Fruit fly (Drosophila melanogaster) whole organism, embryonic: Measurements from ENCODE around the gene mus302.

Experiments used
- Awh ChIP-seq: fragments of 200-800 bp; sonication (Bioruptor generic); IDR thresholded peaks from 2 replicates; pipeline ENCODE4, ENCODE4 v1.3.6; 2022; ENCODE audit warnings: missing biosample characterization, missing genetic modification characterization
- BtbVII ChIP-seq: fragments of 200-800 bp; sonication (Bioruptor generic); optimal IDR thresholded peaks from 3 replicates; lab custom pipeline; 2017; ENCODE audit warnings: missing biosample characterization, mild to moderate bottlenecking, missing genetic modification characterization
- CG10274 ChIP-seq: fragments of 200-800 bp; sonication (Bioruptor generic); optimal IDR thresholded peaks from 3 replicates; lab custom pipeline; 2017; ENCODE audit warnings: missing biosample characterization, mild to moderate bottlenecking, missing genetic modification characterization
- CG11560 ChIP-seq: fragments of 200-800 bp; sonication (Bioruptor generic); IDR thresholded peaks from 3 replicates; pipeline ENCODE4 v1.3.6; 2022; ENCODE audit warnings: missing biosample characterization, missing genetic modification characterization
- CG11696 ChIP-seq: fragments of 200-800 bp; sonication (Bioruptor generic); IDR thresholded peaks from 2 replicates; pipeline ENCODE4 v1.3.6; 2022; ENCODE audit warnings: missing biosample characterization, missing genetic modification characterization
- CG12236 ChIP-seq: fragments of 200-800 bp; sonication (Bioruptor generic); optimal IDR thresholded peaks from 2 replicates; lab custom pipeline; 2016; ENCODE audit warnings: missing biosample characterization, missing genetic modification characterization
- CG15269 ChIP-seq: fragments of 200-800 bp; sonication (Bioruptor generic); optimal IDR thresholded peaks from 2 replicates; lab custom pipeline; 2018; ENCODE audit warnings: missing biosample characterization, mild to moderate bottlenecking, missing genetic modification characterization, moderate library complexity
- CG1603 ChIP-seq: fragments of 200-800 bp; sonication (Bioruptor generic); optimal IDR thresholded peaks from 2 replicates; lab custom pipeline; 2019; ENCODE audit warnings: missing biosample characterization, mild to moderate bottlenecking, missing genetic modification characterization, moderate library complexity
- CG16815 ChIP-seq: fragments of 200-800 bp; sonication (Bioruptor generic); optimal IDR thresholded peaks from 3 replicates; lab custom pipeline; 2017; ENCODE audit warnings: missing biosample characterization, mild to moderate bottlenecking, missing genetic modification characterization
- CG16863 ChIP-seq: fragments of 200-800 bp; sonication (Bioruptor generic); optimal IDR thresholded peaks from 3 replicates; lab custom pipeline; 2016; ENCODE audit warnings: missing biosample characterization, missing genetic modification characterization
- CG18476 ChIP-seq: fragments of 200-800 bp; sonication (Bioruptor generic); optimal IDR thresholded peaks from 2 replicates; lab custom pipeline; 2016; ENCODE audit warnings: missing biosample characterization, mild to moderate bottlenecking, missing genetic modification characterization
- CG2889 ChIP-seq: fragments of 200-800 bp; sonication (Bioruptor generic); IDR thresholded peaks from 3 replicates; pipeline ENCODE4 v1.3.6; 2022; ENCODE audit warnings: missing biosample characterization, missing genetic modification characterization
- CG30403 ChIP-seq: fragments of 200-800 bp; sonication (Bioruptor generic); optimal IDR thresholded peaks from 3 replicates; lab custom pipeline; 2016; ENCODE audit warnings: missing biosample characterization, missing genetic modification characterization
- CG3281 ChIP-seq: fragments of 200-800 bp; sonication (Bioruptor generic); optimal IDR thresholded peaks from 3 replicates; lab custom pipeline; 2017; ENCODE audit warnings: missing biosample characterization, mild to moderate bottlenecking, missing genetic modification characterization
- CG3847 ChIP-seq: fragments of 200-800 bp; sonication (Bioruptor generic); IDR thresholded peaks from 2 replicates; pipeline ENCODE4 v1.3.6; 2022; ENCODE audit warnings: missing biosample characterization, missing genetic modification characterization
- CG3995 ChIP-seq: fragments of 200-800 bp; sonication (Bioruptor generic); optimal IDR thresholded peaks from 3 replicates; lab custom pipeline; 2016; ENCODE audit warnings: missing biosample characterization, missing genetic modification characterization
- CG7928 ChIP-seq: fragments of 200-800 bp; sonication (Bioruptor generic); optimal IDR thresholded peaks from 2 replicates; lab custom pipeline; 2017; ENCODE audit warnings: missing biosample characterization, mild to moderate bottlenecking, missing genetic modification characterization
- CG8290 ChIP-seq, 3 experiments: fragments of 200-800 bp; sonication (Bioruptor generic); optimal IDR thresholded peaks; 2 replicates each; lab custom pipeline; 2016 to 2019; ENCODE audit warnings: missing biosample characterization in 3 of 3, missing genetic modification characterization in 3 of 3, mild to moderate bottlenecking in 2 of 3, moderate library complexity in 1 of 3
- CG8944 ChIP-seq: fragments of 200-800 bp; sonication (Bioruptor generic); optimal IDR thresholded peaks from 3 replicates; lab custom pipeline; 2016; ENCODE audit warnings: missing biosample characterization, missing genetic modification characterization
- E2f2 ChIP-seq: fragments of 200-800 bp; sonication (Bioruptor generic); IDR thresholded peaks from 2 replicates; pipeline ENCODE4 v1.3.6; 2022; ENCODE audit warnings: missing biosample characterization, missing genetic modification characterization
- Hey ChIP-seq: fragments of 200-800 bp; sonication (Bioruptor generic); optimal IDR thresholded peaks from 3 replicates; lab custom pipeline; 2018; ENCODE audit warnings: missing biosample characterization, mild to moderate bottlenecking, missing genetic modification characterization
- MBD-R2 ChIP-seq: fragments of 200-800 bp; sonication (Bioruptor generic); IDR thresholded peaks from 2 replicates; pipeline ENCODE4 v1.3.6; 2022; ENCODE audit warnings: missing biosample characterization, missing genetic modification characterization
- MESR4 ChIP-seq: fragments of 200-800 bp; sonication (Bioruptor generic); optimal IDR thresholded peaks from 2 replicates; lab custom pipeline; 2018; ENCODE audit warnings: missing biosample characterization, mild to moderate bottlenecking, missing genetic modification characterization, moderate library complexity
- MTF-1 ChIP-seq: fragments of 200-800 bp; sonication (Bioruptor generic); optimal IDR thresholded peaks from 2 replicates; lab custom pipeline; 2018; ENCODE audit warnings: missing biosample characterization, mild to moderate bottlenecking, missing genetic modification characterization, borderline replicate concordance
- Max ChIP-seq: fragments of 200-800 bp; sonication (Bioruptor generic); optimal IDR thresholded peaks from 2 replicates; lab custom pipeline; 2016; ENCODE audit warnings: missing biosample characterization, mild to moderate bottlenecking, missing genetic modification characterization
- NC2α ChIP-seq: fragments of 200-800 bp; sonication (Bioruptor generic); optimal IDR thresholded peaks from 2 replicates; lab custom pipeline; 2016; ENCODE audit warnings: missing biosample characterization, missing genetic modification characterization
- Neu2 ChIP-seq: fragments of 200-800 bp; sonication (Bioruptor generic); optimal IDR thresholded peaks from 3 replicates; lab custom pipeline; 2016; ENCODE audit warnings: missing biosample characterization, missing genetic modification characterization, borderline replicate concordance
- Rx ChIP-seq: fragments of 200-800 bp; sonication (Bioruptor generic); IDR thresholded peaks from 2 replicates; pipeline ENCODE4 v1.3.6; 2022; ENCODE audit warnings: missing biosample characterization, missing genetic modification characterization
- Sox100B ChIP-seq: fragments of 200-800 bp; sonication (Bioruptor generic); optimal IDR thresholded peaks from 3 replicates; lab custom pipeline; 2018; ENCODE audit warnings: missing biosample characterization, mild to moderate bottlenecking, missing genetic modification characterization
- Stat92E ChIP-seq, 3 experiments: fragments of >200 bp in 2 of 3; fragments of 200-800 bp in 1 of 3; sonication (Bioruptor generic) in 1 of 3; optimal IDR thresholded peaks; 2 replicates each; lab custom pipeline; 2017 to 2019; ENCODE audit warnings: missing biosample characterization in 3 of 3, missing genetic modification characterization in 3 of 3, mild to moderate bottlenecking in 1 of 3, moderate library complexity in 1 of 3
- YL-1 ChIP-seq: fragments of 200-800 bp; sonication (Bioruptor generic); optimal IDR thresholded peaks from 3 replicates; lab custom pipeline; 2017; ENCODE audit warnings: missing biosample characterization, mild to moderate bottlenecking, missing genetic modification characterization
- ac ChIP-seq: fragments of 200-800 bp; sonication (Bioruptor generic); optimal IDR thresholded peaks from 3 replicates; lab custom pipeline; 2017; ENCODE audit warnings: missing biosample characterization, mild to moderate bottlenecking, missing genetic modification characterization
- ap ChIP-seq: fragments of 200-800 bp; sonication (Bioruptor generic); IDR thresholded peaks from 2 replicates; pipeline ENCODE4 v1.3.6; 2022; ENCODE audit warnings: missing biosample characterization, missing genetic modification characterization
- bowl ChIP-seq: fragments of 200-800 bp; sonication (Bioruptor generic); IDR thresholded peaks from 2 replicates; pipeline ENCODE4 v1.3.6; 2022; ENCODE audit warnings: missing biosample characterization, missing genetic modification characterization
- cas ChIP-seq: fragments of 200-800 bp; sonication (Bioruptor generic); IDR thresholded peaks from 2 replicates; pipeline ENCODE4 v1.3.6; 2022; ENCODE audit warnings: missing biosample characterization, missing genetic modification characterization
- cato ChIP-seq: fragments of 200-800 bp; sonication (Bioruptor generic); optimal IDR thresholded peaks from 2 replicates; lab custom pipeline; 2016; ENCODE audit warnings: missing biosample characterization, missing genetic modification characterization, borderline replicate concordance
- chn ChIP-seq: fragments of 200-800 bp; sonication (Bioruptor generic); optimal IDR thresholded peaks from 2 replicates; lab custom pipeline; 2016; ENCODE audit warnings: missing biosample characterization, missing genetic modification characterization
- dysf ChIP-seq: fragments of 200-800 bp; sonication (Bioruptor generic); IDR thresholded peaks from 3 replicates; pipeline ENCODE4 v1.3.6; 2022; ENCODE audit warnings: missing biosample characterization, missing genetic modification characterization
- gce ChIP-seq: fragments of 200-800 bp; sonication (Bioruptor generic); IDR thresholded peaks from 3 replicates; pipeline ENCODE4 v1.3.6; 2022; ENCODE audit warnings: missing biosample characterization, missing genetic modification characterization
- gsb ChIP-seq: fragments of 200-800 bp; sonication (Bioruptor generic); IDR thresholded peaks from 2 replicates; pipeline ENCODE4 v1.3.6; 2022; ENCODE audit warnings: missing biosample characterization, missing genetic modification characterization
- gsb-n ChIP-seq: fragments of 200-800 bp; sonication (Bioruptor generic); optimal IDR thresholded peaks from 3 replicates; lab custom pipeline; 2018; ENCODE audit warnings: missing biosample characterization, mild to moderate bottlenecking, missing genetic modification characterization
- hbn ChIP-seq: fragments of 200-800 bp; sonication (Bioruptor generic); IDR thresholded peaks from 2 replicates; pipeline ENCODE4 v1.3.6; 2022; ENCODE audit warnings: missing biosample characterization, missing genetic modification characterization; ENCODE audit not compliant: partially characterized antibody
- nau ChIP-seq: fragments of 200-800 bp; sonication (Bioruptor generic); optimal IDR thresholded peaks from 3 replicates; lab custom pipeline; 2017; ENCODE audit warnings: missing biosample characterization, mild to moderate bottlenecking, missing genetic modification characterization, missing genetic modification reagents
- nerfin-2 ChIP-seq: fragments of 200-800 bp; sonication (Bioruptor generic); IDR thresholded peaks from 2 replicates; pipeline ENCODE4 v1.3.6; 2022; ENCODE audit warnings: missing biosample characterization, missing genetic modification characterization; ENCODE audit not compliant: partially characterized antibody
- slou ChIP-seq: fragments of 200-800 bp; sonication (Bioruptor generic); optimal IDR thresholded peaks from 3 replicates; lab custom pipeline; 2016; ENCODE audit warnings: missing biosample characterization, missing genetic modification characterization
- sr ChIP-seq: fragments of 200-800 bp; sonication (Bioruptor generic); IDR thresholded peaks from 3 replicates; pipeline ENCODE4 v1.3.6; 2022; ENCODE audit warnings: missing biosample characterization, missing genetic modification characterization
- tin ChIP-seq: fragments of 200-800 bp; sonication (Bioruptor generic); optimal IDR thresholded peaks from 3 replicates; lab custom pipeline; 2016; ENCODE audit warnings: missing biosample characterization, missing genetic modification characterization
- tna ChIP-seq: fragments of 200-800 bp; sonication (Bioruptor generic); IDR thresholded peaks from 2 replicates; pipeline ENCODE4 v1.3.6; 2022; ENCODE audit warnings: missing biosample characterization, missing genetic modification characterization; ENCODE audit not compliant: partially characterized antibody
- twi ChIP-seq: fragments of 200-800 bp; optimal IDR thresholded peaks from 2 replicates; lab custom pipeline; 2019; ENCODE audit warnings: missing biosample characterization, mild to moderate bottlenecking, missing genetic modification characterization, moderate library complexity
- vfl ChIP-seq: fragments of 200-800 bp; sonication (Bioruptor generic); optimal IDR thresholded peaks from 2 replicates; lab custom pipeline; 2016; ENCODE audit warnings: missing biosample characterization, missing genetic modification characterization

mus302 gene

dm6 chr3L:16779704-16780173, at the start of gene mus302, which contains the start of gene CG9705 (continued):
- TF ChIP-seq CG11560 (tag; lab: Robert Waterston, UW): no peak
- TF ChIP-seq CG8944: no peak
- peak; percentile 57; the same call in 1 of the 2 replicates for TF ChIP-seq E2f2 (GFP tag; lab: Robert Waterston, UW)
- no peak for TF ChIP-seq ap (GFP tag; lab: Robert Waterston, UW)
- TF ChIP-seq vfl: no peak
- no peak for TF ChIP-seq MTF-1 (GFP tag; lab: Kevin White, UChicago)
- TF ChIP-seq tin (GFP tag; lab: Kevin White, UChicago): peak; percentile 34
- TF ChIP-seq cas (GFP tag; lab: Robert Waterston, UW): peak; percentile 8; the same call in 1 of the 2 replicates
- no peak for TF ChIP-seq CG11696
- TF ChIP-seq NC2α (GFP tag; lab: Kevin White, UChicago): no peak
- peak; percentile 10 for TF ChIP-seq YL-1 (GFP tag; lab: Kevin White, UChicago)
- TF ChIP-seq gce (GFP tag; lab: Robert Waterston, UW): no peak
- no peak for TF ChIP-seq CG1603 (tag; lab: Kevin White, UChicago)
- TF ChIP-seq slou: peak; percentile 49
- 0 out of 3 replicates have a peak, but pooled peaks have one; percentile 25 for TF ChIP-seq CG2889
- TF ChIP-seq CG7928 (GFP tag; lab: Kevin White, UChicago): no peak
- no peak for TF ChIP-seq Hey (tag; lab: Kevin White, UChicago)
- TF ChIP-seq BtbVII (GFP tag; lab: Kevin White, UChicago): no peak
- no peak for TF ChIP-seq Awh (GFP tag; lab: Robert Waterston, UW)
- TF ChIP-seq chn (GFP tag; lab: Kevin White, UChicago): no peak
- TF ChIP-seq gsb (GFP tag; lab: Robert Waterston, UW): no peak
- TF ChIP-seq CG16815 (GFP tag; lab: Kevin White, UChicago): peak; percentile 49
- peak; percentile 31; the same call in 1 of the 2 replicates for TF ChIP-seq CG3847 (GFP tag; lab: Robert Waterston, UW)
- TF ChIP-seq Max (GFP tag; lab: Kevin White, UChicago): peak; percentile 11
- TF ChIP-seq bowl (GFP tag; lab: Robert Waterston, UW): no peak
- TF ChIP-seq Rx (GFP tag; lab: Robert Waterston, UW): no peak
- TF ChIP-seq hbn (GFP tag; lab: Robert Waterston, UW): peak; percentile 62
- TF ChIP-seq ac (GFP tag; lab: Kevin White, UChicago): no peak
- TF ChIP-seq MBD-R2 (GFP tag; lab: Robert Waterston, UW): no peak; the same call in 1 of the 2 replicates
- peak; percentile 20 for TF ChIP-seq CG18476 (GFP tag; lab: Kevin White, UChicago)
- peak; percentile 45 for TF ChIP-seq CG3281 (GFP tag; lab: Kevin White, UChicago)
- no peak for TF ChIP-seq gsb-n (tag; lab: Kevin White, UChicago)
- no peak for TF ChIP-seq tna (GFP tag; lab: Robert Waterston, UW)
- no peak for TF ChIP-seq nau
- no peak for TF ChIP-seq Neu2 (GFP tag; lab: Kevin White, UChicago)
- peak; percentile 31 for TF ChIP-seq CG8290 (GFP tag; optimal IDR thresholded peaks at IDR 0.05; lab: Kevin White, UChicago)
- no peak for TF ChIP-seq CG8290 (tag; optimal IDR thresholded peaks at IDR 0.05; lab: Kevin White, UChicago)
- no peak for TF ChIP-seq CG10274 (GFP tag; lab: Kevin White, UChicago)
- no peak for TF ChIP-seq Stat92E (GFP tag; optimal IDR thresholded peaks at IDR 0.05; lab: Kevin White, UChicago)
- 0 out of 3 replicates have a peak, but pooled peaks have one; percentile 30 for TF ChIP-seq dysf (GFP tag; lab: Robert Waterston, UW)
- TF ChIP-seq CG15269 (tag; lab: Kevin White, UChicago): no peak
- no peak for TF ChIP-seq sr
- TF ChIP-seq CG3995: peak; percentile 33
- no peak for TF ChIP-seq nerfin-2 (GFP tag; lab: Robert Waterston, UW)
- peak; percentile 14 for TF ChIP-seq twi (tag; lab: Kevin White, UChicago)
- TF ChIP-seq cato (GFP tag; lab: Kevin White, UChicago): no peak
- peak; percentile 81 for TF ChIP-seq CG30403 (GFP tag; lab: Kevin White, UChicago)
- TF ChIP-seq CG16863 (GFP tag; lab: Kevin White, UChicago): no peak
- TF ChIP-seq MESR4 (GFP tag; lab: Kevin White, UChicago): no peak
- TF ChIP-seq Sox100B (GFP tag; lab: Kevin White, UChicago): no peak
- TF ChIP-seq CG12236 (GFP tag; lab: Kevin White, UChicago): no peak
